2 fruit fly cellular contexts compared by ENCODE assay signal in the genomic region with DNA sequence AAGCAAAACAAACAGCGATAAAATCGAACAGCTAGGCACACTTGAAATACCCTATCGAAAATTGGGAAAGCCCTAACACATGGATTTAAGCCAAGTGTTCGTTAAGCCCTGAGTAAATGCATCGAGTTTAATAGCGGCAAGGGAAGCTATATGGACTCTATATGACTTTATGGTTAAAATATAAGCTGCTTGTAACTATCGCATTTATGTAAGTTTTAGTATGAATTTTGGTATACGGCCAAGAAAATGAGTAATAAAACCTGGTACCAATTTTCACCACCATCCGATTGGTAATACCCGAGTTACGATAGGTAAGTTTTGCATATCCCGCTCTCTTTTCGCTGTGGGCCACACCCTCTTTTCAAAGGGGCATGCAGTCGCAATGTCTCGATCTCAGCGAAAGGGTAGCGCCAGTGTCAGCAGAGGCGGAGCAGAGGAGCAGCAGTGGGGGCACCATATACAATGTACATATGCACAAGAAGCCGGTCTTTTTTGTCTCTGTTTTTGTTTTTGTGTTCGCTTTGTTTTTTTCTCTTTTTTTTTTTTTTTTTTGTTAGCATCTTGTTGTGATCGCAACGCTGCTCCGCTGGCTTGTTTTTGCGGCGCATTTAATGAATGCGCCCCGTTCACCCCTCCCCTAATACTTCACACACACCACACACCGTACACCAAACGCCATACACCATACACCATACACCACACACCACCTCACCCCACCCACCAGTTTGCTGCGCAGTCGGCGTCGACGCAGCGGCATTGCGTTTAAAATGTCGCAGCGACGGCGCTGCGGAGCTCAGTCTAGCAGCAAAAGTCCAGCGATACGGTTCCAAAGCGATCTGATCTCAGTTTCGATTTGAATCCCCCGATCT.
TF ChIP-seq lines count a peak whose summit lies in the region.

Gene GstT4 (plus strand): TSS at position 788 of the 869 bp plus-strand sequence.

TF ChIP-seq in whole organism, embryonic, 481 proteins besides CTCF, POLR2A, EP300 and RAD21 (continued from another document and continues in another):
- TF ChIP-seq sob (GFP tag; IDR thresholded peaks at IDR 0.05; lab: Robert Waterston, UW) (peak; percentile 44; the same call in 1 of the 2 replicates), bab2 (GFP tag; optimal IDR thresholded peaks at IDR 0.05; lab: Kevin White, UChicago) (peak; percentile 0), CG13775 (GFP tag; optimal IDR thresholded peaks at IDR 0.05; lab: Kevin White, UChicago) (peak; percentile 14), Ssrp (tag; optimal IDR thresholded peaks at IDR 0.05; lab: Kevin White, UChicago) (peak; percentile 32), CG15696 (tag; optimal IDR thresholded peaks at IDR 0.05; lab: Kevin White, UChicago) (no peak), dmrt11E (tag; optimal IDR thresholded peaks at IDR 0.05; lab: Kevin White, UChicago) (peak; percentile 39), zfh1 (GFP tag; IDR thresholded peaks at IDR 0.05; lab: Robert Waterston, UW) (peak; percentile 60; the same call in 2 of the 3 replicates), kay (GFP tag; optimal IDR thresholded peaks at IDR 0.05; lab: Kevin White, UChicago) (no peak), Ets97D (GFP tag; optimal IDR thresholded peaks at IDR 0.05; lab: Kevin White, UChicago) (peak; percentile 11), CoRest (tag; optimal IDR thresholded peaks at IDR 0.05; lab: Kevin White, UChicago) (peak; percentile 59), ro (GFP tag; IDR thresholded peaks at IDR 0.05; lab: Robert Waterston, UW) (peak; percentile 45; the same call in 1 of the 2 replicates), CG34422 (GFP tag; IDR thresholded peaks at IDR 0.05; lab: Robert Waterston, UW) (peak; percentile 79; the same call in 2 of the 3 replicates), stc (GFP tag; IDR thresholded peaks at IDR 0.05; lab: Robert Waterston, UW) (peak; percentile 46; the same call in 1 of the 2 replicates), row (GFP tag; IDR thresholded peaks at IDR 0.05; lab: Robert Waterston, UW) (peak; percentile 90), amos (GFP tag; IDR thresholded peaks at IDR 0.05; lab: Robert Waterston, UW; ENCODE audit: partially characterized antibody) (0 out of 2 replicates have a peak, but pooled peaks have one; percentile 6), CG12659 (GFP tag; optimal IDR thresholded peaks at IDR 0.05; lab: Kevin White, UChicago) (peak; percentile 27), sd (tag; optimal IDR thresholded peaks at IDR 0.05; lab: Kevin White, UChicago) (peak; percentile 4), CG14441 (GFP tag; IDR thresholded peaks at IDR 0.05; lab: Robert Waterston, UW) (peak; percentile 6; the same call in 1 of the 2 replicates), tup (GFP tag; optimal IDR thresholded peaks at IDR 0.05; lab: Kevin White, UChicago) (no peak), CG31441 (GFP tag; IDR thresholded peaks at IDR 0.05; lab: Robert Waterston, UW) (no peak), PHDP (tag; optimal IDR thresholded peaks at IDR 0.05; lab: Kevin White, UChicago) (no peak), zen (tag; optimal IDR thresholded peaks at IDR 0.05; lab: Kevin White, UChicago) (no peak), Doc2 (GFP tag; IDR thresholded peaks at IDR 0.05; lab: Robert Waterston, UW) (no peak), Trl (optimal IDR thresholded peaks at IDR 0.05; lab: Kevin White, UChicago) (no peak), Trl (GFP tag; optimal IDR thresholded peaks at IDR 0.05; lab: Kevin White, UChicago) (peak; percentile 27), CG1792 (GFP tag; optimal IDR thresholded peaks at IDR 0.05; lab: Kevin White, UChicago) (peak; percentile 18), CG10366 (GFP tag; IDR thresholded peaks at IDR 0.05; lab: Robert Waterston, UW) (peak; percentile 63), CG12071 (GFP tag; optimal IDR thresholded peaks at IDR 0.05; lab: Kevin White, UChicago) (peak; percentile 30), al (GFP tag; IDR thresholded peaks at IDR 0.05; lab: Robert Waterston, UW) (peak; percentile 19; the same call in 1 of the 2 replicates), zen2 (GFP tag; IDR thresholded peaks at IDR 0.05; lab: Robert Waterston, UW; ENCODE audit: partially characterized antibody) (0 out of 3 replicates have a peak, but pooled peaks have one; percentile 20), CG2678 (tag; optimal IDR thresholded peaks at IDR 0.05; lab: Kevin White, UChicago) (peak; percentile 50), ind (GFP tag; optimal IDR thresholded peaks at IDR 0.05; lab: Kevin White, UChicago) (peak; percentile 54), lilli (GFP tag; optimal IDR thresholded peaks at IDR 0.05; lab: Kevin White, UChicago) (peak; percentile 59), B-H1 (GFP tag; IDR thresholded peaks at IDR 0.05; lab: Robert Waterston, UW) (no peak), BEAF-32 (GFP tag; optimal IDR thresholded peaks at IDR 0.05; lab: Kevin White, UChicago) (no peak), CG16779 (GFP tag; IDR thresholded peaks at IDR 0.05; lab: Robert Waterston, UW) (peak; percentile 61; the same call in 1 of the 2 replicates), CG4617 (GFP tag; optimal IDR thresholded peaks at IDR 0.05; lab: Kevin White, UChicago; ENCODE audit: borderline replicate concordance) (no peak), Lhr (GFP tag; optimal IDR thresholded peaks at IDR 0.05; lab: Kevin White, UChicago) (no peak), Taf1 (GFP tag; IDR thresholded peaks at IDR 0.05; lab: Robert Waterston, UW) (0 out of 2 replicates have a peak, but pooled peaks have one; percentile 18), CG3065 (GFP tag; optimal IDR thresholded peaks at IDR 0.05; lab: Kevin White, UChicago) (peak; percentile 39), CG12744 (GFP tag; optimal IDR thresholded peaks at IDR 0.05; lab: Kevin White, UChicago) (peak; percentile 28), CG6689 (GFP tag; IDR thresholded peaks at IDR 0.05; lab: Robert Waterston, UW) (peak; percentile 39), dpn (GFP tag; optimal IDR thresholded peaks at IDR 0.05; lab: Kevin White, UChicago) (peak; percentile 54 to 61), nom (GFP tag; optimal IDR thresholded peaks at IDR 0.05; lab: Kevin White, UChicago) (peak; percentile 99), Rfx (GFP tag; IDR thresholded peaks at IDR 0.05; lab: Robert Waterston, UW) (peak; percentile 70), CG34376 (GFP tag; optimal IDR thresholded peaks at IDR 0.05; lab: Kevin White, UChicago) (peak; percentile 33), ftz-f1 (GFP tag; optimal IDR thresholded peaks at IDR 0.05; lab: Kevin White, UChicago) (no peak), sens (GFP tag; lab: Kevin White, UChicago) (peak; percentile 87), hb (GFP tag; IDR thresholded peaks at IDR 0.05; lab: Robert Waterston, UW; ENCODE audit: partially characterized antibody) (no peak), eyg (GFP tag; optimal IDR thresholded peaks at IDR 0.05; lab: Kevin White, UChicago) (peak; percentile 4), lab (GFP tag; optimal IDR thresholded peaks at IDR 0.05; lab: Kevin White, UChicago) (peak; percentile 2), lov (optimal IDR thresholded peaks at IDR 0.05; lab: Kevin White, UChicago) (no peak), lov (GFP tag; IDR thresholded peaks at IDR 0.05; lab: Robert Waterston, UW) (no peak), gt (GFP tag; IDR thresholded peaks at IDR 0.05; lab: Robert Waterston, UW) (no peak), tin (GFP tag; optimal IDR thresholded peaks at IDR 0.05; lab: Kevin White, UChicago) (peak; percentile 40), CG30020 (tag; optimal IDR thresholded peaks at IDR 0.05; lab: Kevin White, UChicago) (peak; percentile 11), org-1 (GFP tag; optimal IDR thresholded peaks at IDR 0.05; lab: Kevin White, UChicago) (peak; percentile 53), tgo (GFP tag; IDR thresholded peaks at IDR 0.05; lab: Robert Waterston, UW) (peak; percentile 44; the same call in 2 of the 3 replicates)

TF ChIP-seq in whole organism, prepupa, 60 proteins besides CTCF, POLR2A, EP300 and RAD21 (continued from another document):
- TF ChIP-seq dsx (GFP tag; optimal IDR thresholded peaks at IDR 0.05; lab: Kevin White, UChicago; ENCODE audit: poor library complexity, severe bottlenecking) (peak; percentile 95), Sox14 (GFP tag; optimal IDR thresholded peaks at IDR 0.05; lab: Kevin White, UChicago) (peak; percentile 93), CG6276 (GFP tag; optimal IDR thresholded peaks at IDR 0.05; lab: Kevin White, UChicago) (peak; percentile 90), CG3919 (GFP tag; optimal IDR thresholded peaks at IDR 0.05; lab: Kevin White, UChicago) (peak; percentile 92), CG32006 (GFP tag; optimal IDR thresholded peaks at IDR 0.05; lab: Kevin White, UChicago) (peak; percentile 70), CG9139 (GFP tag; optimal IDR thresholded peaks at IDR 0.05; lab: Kevin White, UChicago) (peak; percentile 97), Lpt (GFP tag; optimal IDR thresholded peaks at IDR 0.05; lab: Kevin White, UChicago) (peak; percentile 99), Blimp-1 (GFP tag; optimal IDR thresholded peaks at IDR 0.05; lab: Kevin White, UChicago) (peak; percentile 16), CG6854 (GFP tag; optimal IDR thresholded peaks at IDR 0.05; lab: Kevin White, UChicago) (peak; percentile 75), CG6792 (GFP tag; optimal IDR thresholded peaks at IDR 0.05; lab: Kevin White, UChicago) (peak; percentile 94), topi (GFP tag; optimal IDR thresholded peaks at IDR 0.05; lab: Kevin White, UChicago) (peak; percentile 83), Hr39 (GFP tag; optimal IDR thresholded peaks at IDR 0.05; lab: Kevin White, UChicago) (peak; percentile 42), CG4318 (GFP tag; optimal IDR thresholded peaks at IDR 0.05; lab: Kevin White, UChicago) (peak; percentile 16), dac (GFP tag; optimal IDR thresholded peaks at IDR 0.05; lab: Kevin White, UChicago) (peak; percentile 69), Eip75B (GFP tag; optimal IDR thresholded peaks at IDR 0.05; lab: Kevin White, UChicago) (peak; percentile 94)
